In the genomic region with DNA sequence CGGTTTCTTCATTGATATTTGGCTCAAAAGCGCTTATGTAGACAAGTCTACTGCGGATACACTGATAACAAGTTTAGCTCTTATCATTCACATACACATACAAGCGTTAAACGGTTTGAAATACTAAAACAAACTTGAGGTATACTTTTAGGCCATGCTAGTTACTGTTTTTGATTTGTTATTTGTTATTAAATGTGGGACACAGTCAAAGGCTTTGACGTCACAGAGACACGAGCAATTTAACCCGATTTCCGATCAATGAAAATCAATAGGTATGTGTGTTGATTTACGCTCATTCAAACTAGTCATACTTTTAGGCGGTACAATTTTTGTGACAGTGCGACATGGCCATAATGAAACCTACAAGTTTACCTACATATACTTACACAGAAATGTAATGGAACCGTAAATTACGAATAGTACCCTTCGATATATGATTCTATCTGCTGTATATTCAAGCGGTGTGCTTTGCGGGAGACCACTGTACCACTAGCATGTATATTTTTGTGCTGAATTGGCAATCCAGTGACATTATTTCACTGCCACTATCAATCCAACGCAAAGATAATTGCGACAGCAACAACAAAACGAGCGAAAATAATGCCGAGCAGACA, we compare ENCODE assay signal across 1 fruit fly cellular context.
TF ChIP-seq lines count a peak whose summit lies in the region.

No protein-coding gene starts in this region.

TF ChIP-seq in whole organism, embryonic, 481 proteins besides CTCF, POLR2A, EP300 and RAD21 (continued from another document and continues in another):
- peak; percentile 25 for TF ChIP-seq ash1 (GFP tag; optimal IDR thresholded peaks at IDR 0.05; lab: Kevin White, UChicago)
- peak; percentile 93 for TF ChIP-seq CG7786 (GFP tag; optimal IDR thresholded peaks at IDR 0.05; lab: Kevin White, UChicago)
- TF ChIP-seq stc (GFP tag; IDR thresholded peaks at IDR 0.05; lab: Robert Waterston, UW): peak; percentile 73
- peak; percentile 73 for TF ChIP-seq CG7556 (GFP tag; optimal IDR thresholded peaks at IDR 0.05; lab: Kevin White, UChicago)
- peak; percentile 4 for TF ChIP-seq MESR4 (GFP tag; optimal IDR thresholded peaks at IDR 0.05; lab: Kevin White, UChicago)
- peak; percentile 87 for TF ChIP-seq Hmr (GFP tag; optimal IDR thresholded peaks at IDR 0.05; lab: Kevin White, UChicago)
- peak; percentile 39 for TF ChIP-seq CG8089 (GFP tag; optimal IDR thresholded peaks at IDR 0.05; lab: Kevin White, UChicago)
- TF ChIP-seq vvl (GFP tag; IDR thresholded peaks at IDR 0.05; lab: Robert Waterston, UW): peak; percentile 90
- TF ChIP-seq CG17359 (tag; optimal IDR thresholded peaks at IDR 0.05; lab: Kevin White, UChicago): peak; percentile 66
- TF ChIP-seq CG11504 (tag; optimal IDR thresholded peaks at IDR 0.05; lab: Kevin White, UChicago): peak; percentile 70
- TF ChIP-seq jigr1 (GFP tag; IDR thresholded peaks at IDR 0.05; lab: Robert Waterston, UW): 0 out of 3 replicates have a peak, but pooled peaks have one; percentile 18
- TF ChIP-seq D19A (tag; optimal IDR thresholded peaks at IDR 0.05; lab: Kevin White, UChicago): peak; percentile 50
- peak; percentile 68 for TF ChIP-seq CG10543 (GFP tag; optimal IDR thresholded peaks at IDR 0.05; lab: Kevin White, UChicago)
- peak; percentile 72 for TF ChIP-seq CG1603 (tag; optimal IDR thresholded peaks at IDR 0.05; lab: Kevin White, UChicago)
- TF ChIP-seq jing (GFP tag; optimal IDR thresholded peaks at IDR 0.05; lab: Kevin White, UChicago): peak; percentile 30
- peak; percentile 70; the same call in 2 of the 3 replicates for TF ChIP-seq zfh1 (GFP tag; IDR thresholded peaks at IDR 0.05; lab: Robert Waterston, UW)
- no peak; the same call in 1 of the 2 replicates for TF ChIP-seq ham (GFP tag; IDR thresholded peaks at IDR 0.05; lab: Robert Waterston, UW)
- peak; percentile 30 for TF ChIP-seq MTF-1 (GFP tag; optimal IDR thresholded peaks at IDR 0.05; lab: Kevin White, UChicago; ENCODE audit: borderline replicate concordance)
- no peak for TF ChIP-seq CG7271 (tag; optimal IDR thresholded peaks at IDR 0.05; lab: Kevin White, UChicago)
- TF ChIP-seq Six4 (GFP tag; optimal IDR thresholded peaks at IDR 0.05; lab: Kevin White, UChicago): peak; percentile 43
- peak; percentile 56; the same call in 1 of the 3 replicates for TF ChIP-seq gce (GFP tag; IDR thresholded peaks at IDR 0.05; lab: Robert Waterston, UW)
- TF ChIP-seq Deaf1 (tag; optimal IDR thresholded peaks at IDR 0.05; lab: Kevin White, UChicago): peak; percentile 92
- TF ChIP-seq CG14710 (tag; optimal IDR thresholded peaks at IDR 0.05; lab: Kevin White, UChicago): no peak
- no peak for TF ChIP-seq fru (optimal IDR thresholded peaks at IDR 0.05; lab: Kevin White, UChicago)
- TF ChIP-seq br (optimal IDR thresholded peaks at IDR 0.05; lab: Kevin White, UChicago): no peak
- peak; percentile 88 for TF ChIP-seq dysf (GFP tag; IDR thresholded peaks at IDR 0.05; lab: Robert Waterston, UW)
- peak; percentile 95 for TF ChIP-seq Rfx (GFP tag; IDR thresholded peaks at IDR 0.05; lab: Robert Waterston, UW)
- TF ChIP-seq B-H1 (GFP tag; IDR thresholded peaks at IDR 0.05; lab: Robert Waterston, UW): peak; percentile 71
- TF ChIP-seq CG18011 (GFP tag; optimal IDR thresholded peaks at IDR 0.05; lab: Kevin White, UChicago): peak; percentile 23
- TF ChIP-seq CG13296 (GFP tag; optimal IDR thresholded peaks at IDR 0.05; lab: Kevin White, UChicago): peak; percentile 68
- no peak for TF ChIP-seq CG11723 (GFP tag; optimal IDR thresholded peaks at IDR 0.05; lab: Kevin White, UChicago)
- TF ChIP-seq Dad (GFP tag; optimal IDR thresholded peaks at IDR 0.05; lab: Kevin White, UChicago): peak; percentile 66
- TF ChIP-seq pum (GFP tag; optimal IDR thresholded peaks at IDR 0.05; lab: Kevin White, UChicago): no peak
- TF ChIP-seq zen (tag; optimal IDR thresholded peaks at IDR 0.05; lab: Kevin White, UChicago): peak; percentile 41
- peak; percentile 61; the same call in 1 of the 2 replicates for TF ChIP-seq CG5953 (GFP tag; IDR thresholded peaks at IDR 0.05; lab: Robert Waterston, UW)
- TF ChIP-seq abd-A (tag; optimal IDR thresholded peaks at IDR 0.05; lab: Kevin White, UChicago): peak; percentile 45
- TF ChIP-seq Ptx1 (GFP tag; IDR thresholded peaks at IDR 0.05; lab: Robert Waterston, UW): peak; percentile 85
- no peak for TF ChIP-seq CG7745 (tag; optimal IDR thresholded peaks at IDR 0.05; lab: Kevin White, UChicago)
- TF ChIP-seq Fer2 (tag; optimal IDR thresholded peaks at IDR 0.05; lab: Kevin White, UChicago): peak; percentile 69
- no peak for TF ChIP-seq Lpt (GFP tag; optimal IDR thresholded peaks at IDR 0.05; lab: Kevin White, UChicago)
- TF ChIP-seq p53 (GFP tag; optimal IDR thresholded peaks at IDR 0.05; lab: Kevin White, UChicago): no peak
- TF ChIP-seq Bdp1 (GFP tag; optimal IDR thresholded peaks at IDR 0.05; lab: Kevin White, UChicago): peak; percentile 35
- TF ChIP-seq CG7357 (GFP tag; IDR thresholded peaks at IDR 0.05; lab: Robert Waterston, UW): peak; percentile 62; the same call in 2 of the 3 replicates
- TF ChIP-seq bowl (GFP tag; IDR thresholded peaks at IDR 0.05; lab: Robert Waterston, UW): no peak
- peak; percentile 15 for TF ChIP-seq Atf3 (GFP tag; optimal IDR thresholded peaks at IDR 0.05; lab: Kevin White, UChicago)
- TF ChIP-seq CG11398 (GFP tag; optimal IDR thresholded peaks at IDR 0.05; lab: Kevin White, UChicago): peak; percentile 44
- peak; percentile 86 for TF ChIP-seq CG11085 (GFP tag; IDR thresholded peaks at IDR 0.05; lab: Robert Waterston, UW)
- TF ChIP-seq CG6765 (GFP tag; optimal IDR thresholded peaks at IDR 0.05; lab: Kevin White, UChicago): peak; percentile 39
- peak; percentile 79 for TF ChIP-seq CG30403 (GFP tag; optimal IDR thresholded peaks at IDR 0.05; lab: Kevin White, UChicago)
- TF ChIP-seq CG10565 (GFP tag; optimal IDR thresholded peaks at IDR 0.05; lab: Kevin White, UChicago): no peak
- TF ChIP-seq Optix (GFP tag; IDR thresholded peaks at IDR 0.05; lab: Robert Waterston, UW): 0 out of 3 replicates have a peak, but pooled peaks have one; percentile 57
- TF ChIP-seq YL-1 (GFP tag; optimal IDR thresholded peaks at IDR 0.05; lab: Kevin White, UChicago): no peak
- TF ChIP-seq CG3726 (GFP tag; IDR thresholded peaks at IDR 0.05; lab: Robert Waterston, UW): peak; percentile 59; the same call in 1 of the 3 replicates
- TF ChIP-seq CG3163 (GFP tag; optimal IDR thresholded peaks at IDR 0.05; lab: Kevin White, UChicago): peak; percentile 41
- no peak for TF ChIP-seq dan (GFP tag; IDR thresholded peaks at IDR 0.05; lab: Robert Waterston, UW)
- TF ChIP-seq CG1792 (GFP tag; optimal IDR thresholded peaks at IDR 0.05; lab: Kevin White, UChicago): peak; percentile 77
- no peak for TF ChIP-seq Opbp (GFP tag; IDR thresholded peaks at IDR 0.05; lab: Robert Waterston, UW; ENCODE audit: partially characterized antibody)
- TF ChIP-seq danr (GFP tag; IDR thresholded peaks at IDR 0.05; lab: Robert Waterston, UW): peak; percentile 51
- TF ChIP-seq trh (GFP tag; optimal IDR thresholded peaks at IDR 0.05; lab: Kevin White, UChicago): no peak
- TF ChIP-seq CG8478 (optimal IDR thresholded peaks at IDR 0.05; lab: Kevin White, UChicago): no peak
- peak; percentile 4 for TF ChIP-seq repo (GFP tag; optimal IDR thresholded peaks at IDR 0.05; lab: Kevin White, UChicago)
- TF ChIP-seq Fer3 (tag; optimal IDR thresholded peaks at IDR 0.05; lab: Kevin White, UChicago): peak; percentile 91
- TF ChIP-seq Chrac-16 (GFP tag; optimal IDR thresholded peaks at IDR 0.05; lab: Kevin White, UChicago): peak; percentile 72
- peak; percentile 87 for TF ChIP-seq fu2 (GFP tag; optimal IDR thresholded peaks at IDR 0.05; lab: Kevin White, UChicago)
- peak; percentile 91 for TF ChIP-seq HmgZ (tag; optimal IDR thresholded peaks at IDR 0.05; lab: Kevin White, UChicago)
- no peak for TF ChIP-seq gt (GFP tag; IDR thresholded peaks at IDR 0.05; lab: Robert Waterston, UW)
- no peak for TF ChIP-seq lov (optimal IDR thresholded peaks at IDR 0.05; lab: Kevin White, UChicago)
- TF ChIP-seq lov (GFP tag; IDR thresholded peaks at IDR 0.05; lab: Robert Waterston, UW): 0 out of 3 replicates have a peak, but pooled peaks have one; percentile 16
- TF ChIP-seq sob (GFP tag; IDR thresholded peaks at IDR 0.05; lab: Robert Waterston, UW): peak; percentile 89
- TF ChIP-seq NFAT (GFP tag; IDR thresholded peaks at IDR 0.05; lab: Robert Waterston, UW): peak; percentile 93
- peak; percentile 63 for TF ChIP-seq CG1233 (GFP tag; optimal IDR thresholded peaks at IDR 0.05; lab: Kevin White, UChicago)
- peak; percentile 77 for TF ChIP-seq esg (GFP tag; conservative IDR thresholded peaks at IDR 0.05; lab: Robert Waterston, UW)
- peak; percentile 61 for TF ChIP-seq Oli (tag; optimal IDR thresholded peaks at IDR 0.05; lab: Kevin White, UChicago)
- peak; percentile 80 for TF ChIP-seq scrt (GFP tag; optimal IDR thresholded peaks at IDR 0.05; lab: Kevin White, UChicago)
- no peak for TF ChIP-seq Doc3 (GFP tag; IDR thresholded peaks at IDR 0.05; lab: Robert Waterston, UW; ENCODE audit: partially characterized antibody)
- TF ChIP-seq CG12744 (GFP tag; optimal IDR thresholded peaks at IDR 0.05; lab: Kevin White, UChicago): peak; percentile 57
- peak; percentile 76; the same call in 2 of the 3 replicates for TF ChIP-seq C15 (GFP tag; IDR thresholded peaks at IDR 0.05; lab: Robert Waterston, UW)
- TF ChIP-seq CG10274 (GFP tag; optimal IDR thresholded peaks at IDR 0.05; lab: Kevin White, UChicago): peak; percentile 67
- TF ChIP-seq CG4328 (GFP tag; optimal IDR thresholded peaks at IDR 0.05; lab: Kevin White, UChicago): peak; percentile 2
- TF ChIP-seq sisA (GFP tag; IDR thresholded peaks at IDR 0.05; lab: Robert Waterston, UW): peak; percentile 77
- peak; percentile 42 for TF ChIP-seq slp2 (GFP tag; optimal IDR thresholded peaks at IDR 0.05; lab: Kevin White, UChicago)
- TF ChIP-seq run (tag; optimal IDR thresholded peaks at IDR 0.05; lab: Kevin White, UChicago): no peak
- TF ChIP-seq CG15479 (GFP tag; optimal IDR thresholded peaks at IDR 0.05; lab: Kevin White, UChicago): no peak
- no peak for TF ChIP-seq CG30020 (tag; optimal IDR thresholded peaks at IDR 0.05; lab: Kevin White, UChicago)
- TF ChIP-seq Aef1 (GFP tag; IDR thresholded peaks at IDR 0.05; lab: Robert Waterston, UW): peak; percentile 78
- TF ChIP-seq CG4360 (GFP tag; IDR thresholded peaks at IDR 0.05; lab: Robert Waterston, UW): peak; percentile 50; the same call in 1 of the 2 replicates
- TF ChIP-seq Hr78 (GFP tag; optimal IDR thresholded peaks at IDR 0.05; lab: Kevin White, UChicago): peak in 1 of 2 experiments; percentile 32
- TF ChIP-seq dimm (GFP tag; IDR thresholded peaks at IDR 0.05; lab: Robert Waterston, UW): no peak
- TF ChIP-seq org-1 (GFP tag; optimal IDR thresholded peaks at IDR 0.05; lab: Kevin White, UChicago): peak; percentile 71
- TF ChIP-seq bcd (GFP tag; optimal IDR thresholded peaks at IDR 0.05; lab: Kevin White, UChicago): peak; percentile 80
- TF ChIP-seq phol (tag; optimal IDR thresholded peaks at IDR 0.05; lab: Kevin White, UChicago): peak; percentile 43
- peak; percentile 73 for TF ChIP-seq unpg (GFP tag; optimal IDR thresholded peaks at IDR 0.05; lab: Kevin White, UChicago)
- TF ChIP-seq Tbp (GFP tag; optimal IDR thresholded peaks at IDR 0.05; lab: Kevin White, UChicago): no peak
- no peak for TF ChIP-seq Vsx1 (GFP tag; optimal IDR thresholded peaks at IDR 0.05; lab: Kevin White, UChicago)
- peak; percentile 86 for TF ChIP-seq CG3281 (GFP tag; optimal IDR thresholded peaks at IDR 0.05; lab: Kevin White, UChicago)
- peak; percentile 79 for TF ChIP-seq CHES-1-like (GFP tag; optimal IDR thresholded peaks at IDR 0.05; lab: Kevin White, UChicago)
- peak; percentile 75 for TF ChIP-seq H2.0 (GFP tag; IDR thresholded peaks at IDR 0.05; lab: Robert Waterston, UW)
- TF ChIP-seq ftz-f1 (GFP tag; optimal IDR thresholded peaks at IDR 0.05; lab: Kevin White, UChicago): peak; percentile 48
- peak; percentile 89 for TF ChIP-seq Ada2b (GFP tag; IDR thresholded peaks at IDR 0.05; lab: Robert Waterston, UW)
- peak; percentile 70 for TF ChIP-seq CG8924 (tag; optimal IDR thresholded peaks at IDR 0.05; lab: Kevin White, UChicago)
- TF ChIP-seq CG9609 (GFP tag; optimal IDR thresholded peaks at IDR 0.05; lab: Kevin White, UChicago): peak; percentile 84
- no peak for TF ChIP-seq nom (GFP tag; optimal IDR thresholded peaks at IDR 0.05; lab: Kevin White, UChicago)
- TF ChIP-seq kay (GFP tag; optimal IDR thresholded peaks at IDR 0.05; lab: Kevin White, UChicago): peak; percentile 46
- peak; percentile 87 for TF ChIP-seq al (GFP tag; IDR thresholded peaks at IDR 0.05; lab: Robert Waterston, UW)
- TF ChIP-seq CG12942 (GFP tag; optimal IDR thresholded peaks at IDR 0.05; lab: Kevin White, UChicago): peak; percentile 48
- TF ChIP-seq HmgD (GFP tag; optimal IDR thresholded peaks at IDR 0.05; lab: Kevin White, UChicago): peak; percentile 9
- peak; percentile 46; the same call in 1 of the 2 replicates for TF ChIP-seq CG6272 (GFP tag; IDR thresholded peaks at IDR 0.05; lab: Robert Waterston, UW)
- peak; percentile 63 for TF ChIP-seq CG4404 (GFP tag; IDR thresholded peaks at IDR 0.05; lab: Robert Waterston, UW)
- peak; percentile 50 for TF ChIP-seq CG33213 (GFP tag; optimal IDR thresholded peaks at IDR 0.05; lab: Kevin White, UChicago)
- peak; percentile 92 for TF ChIP-seq lab (GFP tag; optimal IDR thresholded peaks at IDR 0.05; lab: Kevin White, UChicago)
- no peak for TF ChIP-seq CG12236 (GFP tag; optimal IDR thresholded peaks at IDR 0.05; lab: Kevin White, UChicago)
- TF ChIP-seq HLH3B (GFP tag; IDR thresholded peaks at IDR 0.05; lab: Robert Waterston, UW): peak; percentile 72
- no peak for TF ChIP-seq vnd (GFP tag; IDR thresholded peaks at IDR 0.05; lab: Robert Waterston, UW; ENCODE audit: partially characterized antibody)
- peak; percentile 75 for TF ChIP-seq sug (tag; optimal IDR thresholded peaks at IDR 0.05; lab: Kevin White, UChicago)
- TF ChIP-seq CG2116 (GFP tag; optimal IDR thresholded peaks at IDR 0.05; lab: Kevin White, UChicago): no peak
- 0 out of 2 replicates have a peak, but pooled peaks have one; percentile 14 for TF ChIP-seq Doc2 (GFP tag; IDR thresholded peaks at IDR 0.05; lab: Robert Waterston, UW)
- TF ChIP-seq CG16813 (GFP tag; IDR thresholded peaks at IDR 0.05; lab: Robert Waterston, UW; ENCODE audit: partially characterized antibody): no peak
- peak; percentile 92 for TF ChIP-seq CG32532 (GFP tag; IDR thresholded peaks at IDR 0.05; lab: Robert Waterston, UW)
- peak; percentile 11; the same call in 1 of the 2 replicates for TF ChIP-seq amos (GFP tag; IDR thresholded peaks at IDR 0.05; lab: Robert Waterston, UW; ENCODE audit: partially characterized antibody)
- TF ChIP-seq CG9932 (GFP tag; IDR thresholded peaks at IDR 0.05; lab: Robert Waterston, UW): peak; percentile 95
- TF ChIP-seq sna (GFP tag; IDR thresholded peaks at IDR 0.05; lab: Robert Waterston, UW; ENCODE audit: partially characterized antibody): no peak
- peak; percentile 95 for TF ChIP-seq Ets65A (GFP tag; lab: Kevin White, UChicago)
